Fruit fly (Drosophila melanogaster): ENCODE data around the gene CG17982.

The CG17982 gene

dm6 chrX:8177030-8177349 lies 33.4 kb upstream of the CG17982 start, which contains the start of gene slpr:
Gene slpr (minus strand): TSS chrX:8177185.
- TF ChIP-seq gl (tag; optimal IDR thresholded peaks at IDR 0.05) (no peak), CG4496 (GFP tag; IDR thresholded peaks at IDR 0.05) (no peak), CG13204 (GFP tag; optimal IDR thresholded peaks at IDR 0.05) (no peak), rn (GFP tag; IDR thresholded peaks at IDR 0.05) (no peak), CG15710 (tag; optimal IDR thresholded peaks at IDR 0.05) (no peak), CG17806 (tag; optimal IDR thresholded peaks at IDR 0.05) (no peak), Snoo (tag; optimal IDR thresholded peaks at IDR 0.05) (no peak), CG8159 (tag; optimal IDR thresholded peaks at IDR 0.05) (no peak), D1 (tag; optimal IDR thresholded peaks at IDR 0.05) (no peak), CG32121 (GFP tag; IDR thresholded peaks at IDR 0.05) (no peak)

dm6 chrX:8176291-8177029 lies 32.8 kb upstream of the CG17982 start:
- TF ChIP-seq CG32121 (GFP tag; IDR thresholded peaks at IDR 0.05) (no peak), CG15710 (tag; optimal IDR thresholded peaks at IDR 0.05) (peak; percentile 41), EcR (GFP tag; optimal IDR thresholded peaks at IDR 0.05) (peak; percentile 38), gl (tag; optimal IDR thresholded peaks at IDR 0.05) (peak; percentile 56), CG17806 (tag; optimal IDR thresholded peaks at IDR 0.05) (no peak), rn (GFP tag; IDR thresholded peaks at IDR 0.05) (no peak), CG12605 (GFP tag; IDR thresholded peaks at IDR 0.05) (peak; percentile 14; the same call in 1 of the 2 replicates), CG10348 (GFP tag; IDR thresholded peaks at IDR 0.05) (no peak), Pif1B (GFP tag; optimal IDR thresholded peaks at IDR 0.05) (no peak), CG4496 (GFP tag; IDR thresholded peaks at IDR 0.05) (peak; percentile 39; the same call in 1 of the 3 replicates), CG9948 (tag; optimal IDR thresholded peaks at IDR 0.05) (peak; percentile 26), CG14655 (GFP tag; optimal IDR thresholded peaks at IDR 0.05) (no peak), Ets98B (GFP tag; IDR thresholded peaks at IDR 0.05) (no peak), CG13204 (GFP tag; optimal IDR thresholded peaks at IDR 0.05) (no peak), D1 (tag; optimal IDR thresholded peaks at IDR 0.05) (no peak), Snoo (tag; optimal IDR thresholded peaks at IDR 0.05) (no peak), CG34367 (tag; optimal IDR thresholded peaks at IDR 0.05) (peak; percentile 46), Pif1A (GFP tag; optimal IDR thresholded peaks at IDR 0.05) (no peak), CG8301 (tag; optimal IDR thresholded peaks at IDR 0.05) (no peak), CG8159 (tag; optimal IDR thresholded peaks at IDR 0.05) (peak; percentile 35), fd96Ca (GFP tag; IDR thresholded peaks at IDR 0.05) (no peak)

- TF ChIP-seq CG12605 (GFP tag; IDR thresholded peaks at IDR 0.05), result no peak
- TF ChIP-seq D1 (tag; optimal IDR thresholded peaks at IDR 0.05), result no peak
- no peak for TF ChIP-seq Pif1B (GFP tag; optimal IDR thresholded peaks at IDR 0.05)
- TF ChIP-seq EcR (GFP tag; optimal IDR thresholded peaks at IDR 0.05), result no peak
- TF ChIP-seq CG9948 (tag; optimal IDR thresholded peaks at IDR 0.05), result no peak
These were observed 26.5 kb upstream of the CG17982 start, which contains the start of gene CG2278 for dm6 chrX:8170166-8170565. Gene CG2278 (minus strand): TSS chrX:8170266.

dm6 chrX:8165608-8166007 lies 22.0 kb upstream of the CG17982 start, which contains the start of gene Or7a:
Gene Or7a (minus strand): TSS chrX:8165708.
- TF ChIP-seq Pif1A (GFP tag; optimal IDR thresholded peaks at IDR 0.05) (no peak), CG17806 (tag; optimal IDR thresholded peaks at IDR 0.05) (no peak), CG15710 (tag; optimal IDR thresholded peaks at IDR 0.05) (no peak), CG14655 (GFP tag; optimal IDR thresholded peaks at IDR 0.05) (no peak), CG4496 (GFP tag; IDR thresholded peaks at IDR 0.05) (no peak), CG8301 (tag; optimal IDR thresholded peaks at IDR 0.05) (no peak), CG32121 (GFP tag; IDR thresholded peaks at IDR 0.05) (no peak), gl (tag; optimal IDR thresholded peaks at IDR 0.05) (no peak), Pif1B (GFP tag; optimal IDR thresholded peaks at IDR 0.05) (no peak), CG8159 (tag; optimal IDR thresholded peaks at IDR 0.05) (no peak), fd96Ca (GFP tag; IDR thresholded peaks at IDR 0.05) (no peak)

- TF ChIP-seq CG14655 (GFP tag; optimal IDR thresholded peaks at IDR 0.05) (peak; percentile 73), CG15710 (tag; optimal IDR thresholded peaks at IDR 0.05) (no peak), CG12605 (GFP tag; IDR thresholded peaks at IDR 0.05) (0 out of 2 replicates have a peak, but pooled peaks have one; percentile 12), CG17806 (tag; optimal IDR thresholded peaks at IDR 0.05) (no peak), gl (tag; optimal IDR thresholded peaks at IDR 0.05) (no peak), fd96Ca (GFP tag; IDR thresholded peaks at IDR 0.05) (no peak), CG9948 (tag; optimal IDR thresholded peaks at IDR 0.05) (no peak), CG4496 (GFP tag; IDR thresholded peaks at IDR 0.05) (peak; percentile 69), CG32121 (GFP tag; IDR thresholded peaks at IDR 0.05) (no peak), Pif1A (GFP tag; optimal IDR thresholded peaks at IDR 0.05) (no peak), Ets98B (GFP tag; IDR thresholded peaks at IDR 0.05) (peak; percentile 25; the same call in 1 of the 2 replicates), CG13204 (GFP tag; optimal IDR thresholded peaks at IDR 0.05) (no peak), Snoo (tag; optimal IDR thresholded peaks at IDR 0.05) (no peak), CG10348 (GFP tag; IDR thresholded peaks at IDR 0.05) (no peak), CG8301 (tag; optimal IDR thresholded peaks at IDR 0.05) (peak; percentile 78)
These were observed 19.8 kb upstream of the CG17982 start for dm6 chrX:8163452-8163851.

- no peak for TF ChIP-seq CG4496 (GFP tag; IDR thresholded peaks at IDR 0.05)
- TF ChIP-seq CG8159 (tag; optimal IDR thresholded peaks at IDR 0.05), result no peak
- no peak for TF ChIP-seq CG32121 (GFP tag; IDR thresholded peaks at IDR 0.05)
- no peak for TF ChIP-seq fd96Ca (GFP tag; IDR thresholded peaks at IDR 0.05)
- no peak for TF ChIP-seq Ets98B (GFP tag; IDR thresholded peaks at IDR 0.05)
- no peak for TF ChIP-seq gl (tag; optimal IDR thresholded peaks at IDR 0.05)
- no peak for TF ChIP-seq CG9948 (tag; optimal IDR thresholded peaks at IDR 0.05)
- no peak for TF ChIP-seq CG15710 (tag; optimal IDR thresholded peaks at IDR 0.05)
- no peak for TF ChIP-seq CG12605 (GFP tag; IDR thresholded peaks at IDR 0.05)
- TF ChIP-seq CG10348 (GFP tag; IDR thresholded peaks at IDR 0.05), result no peak
- no peak for TF ChIP-seq CG13204 (GFP tag; optimal IDR thresholded peaks at IDR 0.05)
These were observed 19.1 kb upstream of the CG17982 start, which contains the start of gene CG10761 for dm6 chrX:8162692-8163091. Gene CG10761 (minus strand): TSS chrX:8162792.

Data from whole organism, pupa.